Fruit fly (Drosophila melanogaster) whole organism, embryonic: ENCODE data around the gene CG18622.

ENCODE experiments used
- Atf6 ChIP-seq: fragments of 200-800 bp; sonication (Bioruptor generic); IDR thresholded peaks from 2 replicates; pipeline ENCODE4 v1.3.6; 2022; ENCODE audit warnings: missing biosample characterization, missing genetic modification characterization
- CG10147 ChIP-seq: fragments of 200-800 bp; sonication (Bioruptor generic); optimal IDR thresholded peaks from 2 replicates; lab custom pipeline; 2019; ENCODE audit warnings: missing biosample characterization, mild to moderate bottlenecking, missing genetic modification characterization, moderate library complexity
- CG10209 ChIP-seq: fragments of 200-800 bp; sonication (Bioruptor generic); optimal IDR thresholded peaks from 3 replicates; lab custom pipeline; 2017; ENCODE audit warnings: missing biosample characterization, mild to moderate bottlenecking, missing genetic modification characterization, missing genetic modification reagents
- CG10321 ChIP-seq: fragments of 200-800 bp; sonication (Bioruptor generic); IDR thresholded peaks from 2 replicates; pipeline ENCODE4 v1.3.6; 2022; ENCODE audit warnings: missing biosample characterization, missing genetic modification characterization
- CG11093 ChIP-seq: fragments of 200-800 bp; sonication (Bioruptor generic); IDR thresholded peaks from 3 replicates; pipeline ENCODE4 v1.3.6; 2022; ENCODE audit warnings: missing biosample characterization, missing genetic modification characterization
- CG11504 ChIP-seq: fragments of 200-800 bp; sonication (Bioruptor generic); optimal IDR thresholded peaks from 3 replicates; lab custom pipeline; 2019; ENCODE audit warnings: missing biosample characterization, mild to moderate bottlenecking, missing genetic modification characterization, moderate library complexity
- CG12104 ChIP-seq: fragments of 200-800 bp; sonication (Bioruptor generic); optimal IDR thresholded peaks from 3 replicates; lab custom pipeline; 2016; ENCODE audit warnings: missing biosample characterization, missing genetic modification characterization
- CG12219 ChIP-seq: fragments of 200-800 bp; sonication (Bioruptor generic); optimal IDR thresholded peaks from 3 replicates; lab custom pipeline; 2018; ENCODE audit warnings: missing biosample characterization, mild to moderate bottlenecking, missing genetic modification characterization
- CG18599 ChIP-seq: fragments of 200-800 bp; sonication (Bioruptor generic); optimal IDR thresholded peaks from 3 replicates; lab custom pipeline; 2017; ENCODE audit warnings: missing biosample characterization, missing genetic modification characterization, mild to moderate bottlenecking, moderate library complexity, missing genetic modification reagents
- CG31388 ChIP-seq: fragments of 200-800 bp; sonication (Bioruptor generic); optimal IDR thresholded peaks from 2 replicates; lab custom pipeline; 2016; ENCODE audit warnings: missing biosample characterization, missing genetic modification characterization
- CG3838 ChIP-seq: fragments of 200-800 bp; sonication (Bioruptor generic); optimal IDR thresholded peaks from 3 replicates; lab custom pipeline; 2016; ENCODE audit warnings: missing biosample characterization, missing genetic modification characterization
- CG6272 ChIP-seq: fragments of 200-800 bp; sonication (Bioruptor generic); IDR thresholded peaks from 2 replicates; pipeline ENCODE4 v1.3.6; 2022; ENCODE audit warnings: missing biosample characterization, missing genetic modification characterization
- CG6683 ChIP-seq: fragments of 200-800 bp; sonication (Bioruptor generic); optimal IDR thresholded peaks from 2 replicates; lab custom pipeline; 2017; ENCODE audit warnings: missing biosample characterization, mild to moderate bottlenecking, missing genetic modification characterization, missing genetic modification reagents
- CG6791 ChIP-seq: fragments of 200-800 bp; sonication (Bioruptor generic); IDR thresholded peaks from 3 replicates; pipeline ENCODE4 v1.3.6; 2022; ENCODE audit warnings: missing biosample characterization, missing genetic modification characterization; ENCODE audit not compliant: partially characterized antibody
- CG6854 ChIP-seq: fragments of 200-800 bp; sonication (Bioruptor generic); optimal IDR thresholded peaks from 3 replicates; lab custom pipeline; 2017; ENCODE audit warnings: missing biosample characterization, mild to moderate bottlenecking, missing genetic modification characterization
- CG8944 ChIP-seq: fragments of 200-800 bp; sonication (Bioruptor generic); optimal IDR thresholded peaks from 3 replicates; lab custom pipeline; 2016; ENCODE audit warnings: missing biosample characterization, missing genetic modification characterization
- Chrac-16 ChIP-seq: fragments of 200-800 bp; sonication (Bioruptor generic); optimal IDR thresholded peaks from 3 replicates; lab custom pipeline; 2016; ENCODE audit warnings: missing biosample characterization, missing genetic modification characterization
- D ChIP-seq, 2 experiments: fragments of 200-800 bp in 1 of 2; fragments of >200 bp in 1 of 2; sonication (Bioruptor generic) in 1 of 2; optimal IDR thresholded peaks; 2 replicates in 1 of 2; 3 replicates in 1 of 2; lab custom pipeline; 2017; ENCODE audit warnings: mild to moderate bottlenecking in 1 of 2, missing biosample characterization in 1 of 2, missing genetic modification characterization in 1 of 2, missing genetic modification reagents in 1 of 2
- D19A ChIP-seq: fragments of 200-800 bp; optimal IDR thresholded peaks from 3 replicates; lab custom pipeline; 2019; ENCODE audit warnings: missing biosample characterization, mild to moderate bottlenecking, missing genetic modification characterization, moderate library complexity
- Dbx ChIP-seq: fragments of 200-800 bp; sonication (Bioruptor generic); IDR thresholded peaks from 3 replicates; pipeline ENCODE4 v1.3.6; 2022; ENCODE audit warnings: missing biosample characterization, missing genetic modification characterization
- Dfd ChIP-seq, 2 experiments: fragments of >200 bp; optimal IDR thresholded peaks; 2 replicates each; lab custom pipeline; 2017; ENCODE audit warnings: missing biosample characterization in 2 of 2, missing genetic modification characterization in 2 of 2
- Doc3 ChIP-seq: fragments of 200-800 bp; sonication (Bioruptor generic); IDR thresholded peaks from 3 replicates; pipeline ENCODE4 v1.3.6; 2022; ENCODE audit warnings: missing biosample characterization, missing genetic modification characterization; ENCODE audit not compliant: partially characterized antibody
- Fer1 ChIP-seq: fragments of 200-800 bp; sonication (Bioruptor generic); optimal IDR thresholded peaks from 2 replicates; lab custom pipeline; 2017; ENCODE audit warnings: missing biosample characterization, mild to moderate bottlenecking, missing genetic modification characterization
- Fer2 ChIP-seq: fragments of 200-800 bp; sonication (Bioruptor generic); optimal IDR thresholded peaks from 2 replicates; lab custom pipeline; 2018; ENCODE audit warnings: missing biosample characterization, mild to moderate bottlenecking, missing genetic modification characterization, moderate library complexity
- Fer3 ChIP-seq: fragments of 200-800 bp; sonication (Bioruptor generic); optimal IDR thresholded peaks from 2 replicates; lab custom pipeline; 2018; ENCODE audit warnings: missing biosample characterization, mild to moderate bottlenecking, missing genetic modification characterization, moderate library complexity
- GATAe ChIP-seq: fragments of 200-800 bp; sonication (Bioruptor generic); conservative IDR thresholded peaks from 2 replicates; pipeline ENCODE4 v1.3.6; 2022; ENCODE audit warnings: missing biosample characterization, missing genetic modification characterization
- Kr ChIP-seq: fragments of 200-800 bp; sonication (Bioruptor generic); optimal IDR thresholded peaks from 2 replicates; lab custom pipeline; 2017; ENCODE audit warnings: missing biosample characterization, mild to moderate bottlenecking, missing genetic modification characterization
- Lpt ChIP-seq: fragments of >200 bp; optimal IDR thresholded peaks from 2 replicates; lab custom pipeline; 2018; ENCODE audit warnings: missing biosample characterization, missing genetic modification characterization
- NC2β ChIP-seq: fragments of 200-800 bp; sonication (Bioruptor generic); optimal IDR thresholded peaks from 2 replicates; lab custom pipeline; 2016; ENCODE audit warnings: missing biosample characterization, missing genetic modification characterization
- NK7.1 ChIP-seq: fragments of 200-800 bp; sonication (Bioruptor generic); optimal IDR thresholded peaks from 3 replicates; lab custom pipeline; 2016; ENCODE audit warnings: missing biosample characterization, missing genetic modification characterization
- Scr ChIP-seq: fragments of 200-800 bp; sonication (Bioruptor generic); IDR thresholded peaks from 2 replicates; pipeline ENCODE4 v1.3.6; 2022; ENCODE audit warnings: missing biosample characterization, missing genetic modification characterization; ENCODE audit not compliant: partially characterized antibody
- Sry-β ChIP-seq: fragments of 200-800 bp; sonication (Bioruptor generic); optimal IDR thresholded peaks from 2 replicates; lab custom pipeline; 2018; ENCODE audit warnings: missing biosample characterization, mild to moderate bottlenecking, missing genetic modification characterization, moderate library complexity
- Tbp ChIP-seq: fragments of >200 bp; optimal IDR thresholded peaks from 2 replicates; lab custom pipeline; 2018; ENCODE audit warnings: missing biosample characterization, missing genetic modification characterization
- btn ChIP-seq: fragments of 200-800 bp; sonication (Bioruptor generic); optimal IDR thresholded peaks from 2 replicates; lab custom pipeline; 2016; ENCODE audit warnings: missing biosample characterization, missing genetic modification characterization
- corto ChIP-seq: fragments of 200-800 bp; sonication (Bioruptor generic); optimal IDR thresholded peaks from 2 replicates; lab custom pipeline; 2016; ENCODE audit warnings: missing biosample characterization, mild to moderate bottlenecking, missing genetic modification characterization, moderate library complexity
- da ChIP-seq: fragments of 200-800 bp; sonication (Bioruptor generic); optimal IDR thresholded peaks from 2 replicates; lab custom pipeline; 2016; ENCODE audit warnings: missing biosample characterization, missing genetic modification characterization
- hkb ChIP-seq, 2 experiments: fragments of 200-800 bp in 1 of 2; fragments of >200 bp in 1 of 2; sonication (Bioruptor generic) in 1 of 2; IDR thresholded peaks in 1 of 2; optimal IDR thresholded peaks in 1 of 2; 2 replicates each; pipeline versions ENCODE4 v1.3.6 to Lab custom; 2017 to 2022; ENCODE audit warnings: missing biosample characterization in 1 of 2, missing genetic modification characterization in 1 of 2
- kni ChIP-seq: fragments of 200-800 bp; sonication (Bioruptor generic); optimal IDR thresholded peaks from 3 replicates; lab custom pipeline; 2017; ENCODE audit warnings: mild to moderate bottlenecking, missing biosample characterization, missing genetic modification reagents, missing genetic modification characterization
- pnt ChIP-seq: fragments of 200-800 bp; sonication (Bioruptor generic); optimal IDR thresholded peaks from 3 replicates; lab custom pipeline; 2016; ENCODE audit warnings: missing biosample characterization, missing genetic modification characterization
- prd ChIP-seq, 3 experiments: fragments of >200 bp in 2 of 3; fragments of 200-800 bp in 1 of 3; sonication (Bioruptor generic) in 1 of 3; optimal IDR thresholded peaks in 2 of 3; IDR thresholded peaks in 1 of 3; 2 replicates in 2 of 3; 3 replicates in 1 of 3; pipeline versions ENCODE4 v1.3.6 to Lab custom; 2017 to 2022; ENCODE audit warnings: missing biosample characterization in 1 of 3, missing genetic modification characterization in 1 of 3
- sens ChIP-seq: fragments of 200-800 bp; sonication (Bioruptor generic); peaks from one replicate; lab custom pipeline; 2016; ENCODE audit warnings: missing biosample characterization, missing genetic modification characterization
- shn ChIP-seq: fragments of 200-800 bp; sonication (Bioruptor generic); optimal IDR thresholded peaks from 3 replicates; lab custom pipeline; 2016; ENCODE audit warnings: missing biosample characterization, missing genetic modification characterization
- slou ChIP-seq: fragments of 200-800 bp; sonication (Bioruptor generic); optimal IDR thresholded peaks from 3 replicates; lab custom pipeline; 2016; ENCODE audit warnings: missing biosample characterization, missing genetic modification characterization
- tna ChIP-seq: fragments of 200-800 bp; sonication (Bioruptor generic); IDR thresholded peaks from 2 replicates; pipeline ENCODE4 v1.3.6; 2022; ENCODE audit warnings: missing biosample characterization, missing genetic modification characterization; ENCODE audit not compliant: partially characterized antibody
- zen2 ChIP-seq: fragments of 200-800 bp; sonication (Bioruptor generic); IDR thresholded peaks from 3 replicates; pipeline ENCODE4 v1.3.6; 2022; ENCODE audit warnings: missing biosample characterization, missing genetic modification characterization; ENCODE audit not compliant: partially characterized antibody
- zfh1 ChIP-seq: fragments of 200-800 bp; sonication (Bioruptor generic); IDR thresholded peaks from 3 replicates; pipeline ENCODE4 v1.3.6; 2022; ENCODE audit warnings: missing biosample characterization, missing genetic modification characterization

Gene CG18622

DNA sequence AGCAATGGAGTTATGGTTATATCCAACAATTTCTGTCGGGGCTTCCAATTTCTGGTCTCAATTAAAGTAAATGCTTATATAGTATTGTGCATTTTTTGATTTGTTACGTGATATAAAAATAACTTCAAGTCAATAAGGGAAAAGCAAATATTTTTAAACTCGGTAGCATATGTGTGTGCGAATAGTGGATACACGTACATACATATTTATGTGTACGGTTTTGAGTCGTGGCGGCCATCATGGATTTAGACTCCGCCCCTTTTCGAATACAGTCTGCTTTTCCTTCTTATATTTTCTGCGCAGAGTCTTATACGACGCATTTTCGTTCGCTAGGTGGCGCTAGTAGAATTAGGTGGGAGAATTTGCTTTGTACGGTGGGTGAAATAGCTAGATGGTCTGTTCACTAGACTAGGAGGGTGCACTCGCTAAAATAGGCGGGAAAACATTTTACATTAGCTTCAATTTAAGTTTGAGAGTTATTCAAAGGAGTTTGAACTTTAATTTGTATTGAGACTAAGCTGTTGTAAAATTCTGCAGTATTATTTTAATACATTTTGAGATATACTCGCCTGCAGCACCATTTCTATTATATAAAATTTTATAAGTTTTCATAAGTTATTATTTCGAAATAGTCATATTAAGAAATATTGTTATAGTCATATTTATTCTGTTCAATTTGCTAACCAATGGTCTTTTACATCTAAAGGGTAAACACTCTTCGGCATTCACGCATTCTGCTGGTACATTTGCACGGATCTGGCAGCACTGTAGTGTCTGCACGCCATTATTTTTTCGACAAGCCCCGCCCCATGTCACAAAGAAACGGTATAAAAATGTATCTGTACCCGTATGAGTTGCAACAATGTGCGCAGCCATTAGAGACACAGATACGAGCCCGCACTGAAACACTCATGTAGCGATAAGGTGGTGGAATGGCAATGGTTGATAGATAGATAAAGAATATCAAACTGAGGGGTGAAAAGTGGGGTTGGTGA lies 17.9 kb downstream of the CG18622 start (continued):
- TF ChIP-seq Kr (GFP tag; lab: Kevin White, UChicago) (no peak), CG12219 (peak; percentile 57), btn (GFP tag; lab: Kevin White, UChicago) (no peak), CG11504 (tag; lab: Kevin White, UChicago) (peak; percentile 83), NC2β (GFP tag; lab: Kevin White, UChicago) (no peak), Doc3 (no peak), CG10209 (peak; percentile 59), Fer3 (tag; lab: Kevin White, UChicago) (no peak), zen2 (no peak), shn (GFP tag; lab: Kevin White, UChicago) (no peak), Tbp (GFP tag; lab: Kevin White, UChicago) (no peak), kni (GFP tag; lab: Kevin White, UChicago) (peak; percentile 65), corto (GFP tag; lab: Kevin White, UChicago) (no peak), Lpt (GFP tag; lab: Kevin White, UChicago) (no peak), Fer2 (tag; lab: Kevin White, UChicago) (peak; percentile 38), CG10147 (GFP tag; lab: Kevin White, UChicago) (no peak), Dbx (GFP tag; lab: Robert Waterston, UW) (peak; percentile 63), CG6791 (GFP tag; lab: Robert Waterston, UW) (peak; percentile 37; the same call in 1 of the 3 replicates), CG6683 (GFP tag; lab: Kevin White, UChicago) (no peak), D (optimal IDR thresholded peaks at IDR 0.05; lab: Kevin White, UChicago) (no peak), D (GFP tag; optimal IDR thresholded peaks at IDR 0.05; lab: Kevin White, UChicago) (peak; percentile 69), CG3838 (GFP tag; lab: Kevin White, UChicago) (peak; percentile 39), Sry-β (no peak), pnt (GFP tag; lab: Kevin White, UChicago) (peak; percentile 31), tna (GFP tag; lab: Robert Waterston, UW) (no peak; the same call in 1 of the 2 replicates), CG31388 (GFP tag; lab: Kevin White, UChicago) (no peak), NK7.1 (no peak), CG10321 (GFP tag; lab: Robert Waterston, UW) (no peak; the same call in 1 of the 2 replicates), CG11093 (GFP tag; lab: Robert Waterston, UW) (peak; percentile 69; the same call in 2 of the 3 replicates), zfh1 (GFP tag; lab: Robert Waterston, UW) (no peak), CG6854 (GFP tag; lab: Kevin White, UChicago) (peak; percentile 11), CG6272 (GFP tag; lab: Robert Waterston, UW) (no peak), Atf6 (GFP tag; lab: Robert Waterston, UW) (peak; percentile 75), Chrac-16 (GFP tag; lab: Kevin White, UChicago) (peak; percentile 42), sens (GFP tag; lab: Kevin White, UChicago) (peak; percentile 87), CG12104 (GFP tag; lab: Kevin White, UChicago) (peak; percentile 63), prd (optimal IDR thresholded peaks at IDR 0.05; lab: Kevin White, UChicago) (no peak), prd (GFP tag; IDR thresholded peaks at IDR 0.05; lab: Robert Waterston, UW) (peak; percentile 61), CG8944 (GFP tag; lab: Kevin White, UChicago) (no peak), slou (GFP tag; lab: Kevin White, UChicago) (no peak), hkb (optimal IDR thresholded peaks at IDR 0.05; lab: Kevin White, UChicago) (no peak), hkb (GFP tag; IDR thresholded peaks at IDR 0.05; lab: Robert Waterston, UW) (peak; percentile 62; the same call in 1 of the 2 replicates), CG18599 (no peak), D19A (tag; lab: Kevin White, UChicago) (peak; percentile 100), da (GFP tag; lab: Kevin White, UChicago) (no peak), GATAe (peak; percentile 80), Scr (GFP tag; lab: Robert Waterston, UW) (no peak), Fer1 (GFP tag; lab: Kevin White, UChicago) (no peak), Dfd (GFP tag; optimal IDR thresholded peaks at IDR 0.05; lab: Kevin White, UChicago) (no peak)
